Fruit fly (Drosophila melanogaster) whole organism, embryonic: Measurements from ENCODE around the gene CG1142.

ENCODE experiments used
- Aef1 ChIP-seq: fragments of 200-800 bp; sonication (Bioruptor generic); IDR thresholded peaks from 3 replicates; pipeline ENCODE4 v1.3.6; 2022; ENCODE audit warnings: missing biosample characterization, missing genetic modification characterization
- CG11456 ChIP-seq: fragments of 200-800 bp; sonication (Bioruptor generic); IDR thresholded peaks from 3 replicates; pipeline ENCODE4 v1.3.6; 2022; ENCODE audit warnings: missing biosample characterization, missing genetic modification characterization
- CG11723 ChIP-seq: fragments of 200-800 bp; sonication (Bioruptor generic); optimal IDR thresholded peaks from 2 replicates; lab custom pipeline; 2017; ENCODE audit warnings: missing biosample characterization, mild to moderate bottlenecking, missing genetic modification characterization
- CG12155 ChIP-seq: fragments of 200-800 bp; sonication (Bioruptor generic); optimal IDR thresholded peaks from 3 replicates; lab custom pipeline; 2016; ENCODE audit warnings: missing biosample characterization, missing genetic modification characterization
- CG13894 ChIP-seq: fragments of 200-800 bp; sonication (Bioruptor generic); optimal IDR thresholded peaks from 3 replicates; lab custom pipeline; 2018; ENCODE audit warnings: missing biosample characterization, mild to moderate bottlenecking, missing genetic modification characterization, moderate library complexity
- CG14050 ChIP-seq: fragments of 200-800 bp; sonication (Bioruptor generic); IDR thresholded peaks from 3 replicates; pipeline ENCODE4 v1.3.6; 2022; ENCODE audit warnings: missing biosample characterization, missing genetic modification characterization
- CG14860 ChIP-seq: fragments of 200-800 bp; sonication (Bioruptor generic); IDR thresholded peaks from 3 replicates; pipeline ENCODE4 v1.3.6; 2022; ENCODE audit warnings: missing biosample characterization, missing genetic modification characterization; ENCODE audit not compliant: partially characterized antibody
- CG16813 ChIP-seq: fragments of 200-800 bp; sonication (Bioruptor generic); IDR thresholded peaks from 3 replicates; pipeline ENCODE4 v1.3.6; 2022; ENCODE audit warnings: missing biosample characterization, missing genetic modification characterization; ENCODE audit not compliant: partially characterized antibody
- CG17568 ChIP-seq: fragments of 200-800 bp; sonication (Bioruptor generic); optimal IDR thresholded peaks from 2 replicates; lab custom pipeline; 2018; ENCODE audit warnings: missing biosample characterization, mild to moderate bottlenecking, missing genetic modification characterization, moderate library complexity
- CG2678 ChIP-seq: fragments of 200-800 bp; sonication (Bioruptor generic); optimal IDR thresholded peaks from 3 replicates; lab custom pipeline; 2019; ENCODE audit warnings: missing biosample characterization, mild to moderate bottlenecking, missing genetic modification characterization, moderate library complexity
- CG30403 ChIP-seq: fragments of 200-800 bp; sonication (Bioruptor generic); optimal IDR thresholded peaks from 3 replicates; lab custom pipeline; 2016; ENCODE audit warnings: missing biosample characterization, missing genetic modification characterization
- CG3065 ChIP-seq: fragments of 200-800 bp; sonication (Bioruptor generic); optimal IDR thresholded peaks from 2 replicates; lab custom pipeline; 2016; ENCODE audit warnings: missing biosample characterization, missing genetic modification characterization
- CG32767 ChIP-seq: fragments of 200-800 bp; sonication (Bioruptor generic); IDR thresholded peaks from 2 replicates; pipeline ENCODE4 v1.3.6; 2022; ENCODE audit warnings: missing biosample characterization, missing genetic modification characterization
- CG32772 ChIP-seq: fragments of 200-800 bp; sonication (Bioruptor generic); IDR thresholded peaks from 2 replicates; pipeline ENCODE4 v1.3.6; 2022; ENCODE audit warnings: missing biosample characterization, missing genetic modification characterization
- CG34376 ChIP-seq: fragments of 200-800 bp; sonication (Bioruptor generic); optimal IDR thresholded peaks from 2 replicates; lab custom pipeline; 2018; ENCODE audit warnings: missing biosample characterization, mild to moderate bottlenecking, missing genetic modification characterization
- CG4707 ChIP-seq: fragments of 200-800 bp; sonication (Bioruptor generic); optimal IDR thresholded peaks from 2 replicates; lab custom pipeline; 2018; ENCODE audit warnings: missing biosample characterization, mild to moderate bottlenecking, missing genetic modification characterization, moderate library complexity
- CG6254 ChIP-seq: fragments of 200-800 bp; sonication (Bioruptor generic); optimal IDR thresholded peaks from 3 replicates; lab custom pipeline; 2017; ENCODE audit warnings: mild to moderate bottlenecking, missing biosample characterization, missing genetic modification reagents, missing genetic modification characterization
- CG6689 ChIP-seq: fragments of 200-800 bp; sonication (Bioruptor generic); IDR thresholded peaks from 2 replicates; pipeline ENCODE4 v1.3.6; 2022; ENCODE audit warnings: missing biosample characterization, missing genetic modification characterization
- CG8478 ChIP-seq: fragments of >200 bp; optimal IDR thresholded peaks from 2 replicates; lab custom pipeline; 2018
- CG9727 ChIP-seq: fragments of 200-800 bp; sonication (Bioruptor generic); optimal IDR thresholded peaks from 3 replicates; lab custom pipeline; 2017; ENCODE audit warnings: missing biosample characterization, mild to moderate bottlenecking, missing genetic modification characterization
- CG9876 ChIP-seq: fragments of 200-800 bp; sonication (Bioruptor generic); optimal IDR thresholded peaks from 2 replicates; lab custom pipeline; 2016; ENCODE audit warnings: missing biosample characterization, missing genetic modification characterization
- CTCF ChIP-seq: fragments of 200-800 bp; sonication (Bioruptor generic); optimal IDR thresholded peaks from 2 replicates; lab custom pipeline; 2017; ENCODE audit warnings: missing biosample characterization, mild to moderate bottlenecking, missing genetic modification characterization, moderate library complexity
- Dp ChIP-seq: fragments of 200-800 bp; sonication (Bioruptor generic); optimal IDR thresholded peaks from 2 replicates; lab custom pipeline; 2018; ENCODE audit warnings: missing biosample characterization, mild to moderate bottlenecking, missing genetic modification characterization, moderate library complexity
- ERR ChIP-seq: fragments of 200-800 bp; sonication (Bioruptor generic); optimal IDR thresholded peaks from 2 replicates; lab custom pipeline; 2016; ENCODE audit warnings: missing biosample characterization, missing genetic modification characterization
- H2.0 ChIP-seq: fragments of 200-800 bp; sonication (Bioruptor generic); IDR thresholded peaks from 2 replicates; pipeline ENCODE4 v1.3.6; 2022; ENCODE audit warnings: missing biosample characterization, missing genetic modification characterization
- Lim3 ChIP-seq: fragments of 200-800 bp; sonication (Bioruptor generic); IDR thresholded peaks from 2 replicates; pipeline ENCODE4 v1.3.6; 2022; ENCODE audit warnings: missing biosample characterization, missing genetic modification characterization
- Mrtf ChIP-seq: fragments of 200-800 bp; sonication (Bioruptor generic); IDR thresholded peaks from 3 replicates; pipeline ENCODE4 v1.3.6; 2022; ENCODE audit warnings: missing biosample characterization, missing genetic modification characterization
- Nf-YC ChIP-seq: fragments of 200-800 bp; optimal IDR thresholded peaks from 3 replicates; lab custom pipeline; 2019; ENCODE audit warnings: missing biosample characterization, mild to moderate bottlenecking, missing genetic modification characterization, moderate library complexity
- Oli ChIP-seq: fragments of 200-800 bp; sonication (Bioruptor generic); optimal IDR thresholded peaks from 2 replicates; lab custom pipeline; 2018; ENCODE audit warnings: missing biosample characterization, mild to moderate bottlenecking, missing genetic modification characterization, moderate library complexity
- Pdp1 ChIP-seq, 2 experiments: fragments of 200-800 bp; sonication (Bioruptor generic); optimal IDR thresholded peaks; 3 replicates each; lab custom pipeline; 2016; ENCODE audit warnings: missing biosample characterization in 2 of 2, missing genetic modification characterization in 2 of 2, mild to moderate bottlenecking in 1 of 2, moderate library complexity in 1 of 2
- Sox100B ChIP-seq: fragments of 200-800 bp; sonication (Bioruptor generic); optimal IDR thresholded peaks from 3 replicates; lab custom pipeline; 2018; ENCODE audit warnings: missing biosample characterization, mild to moderate bottlenecking, missing genetic modification characterization
- Spps ChIP-seq: fragments of 200-800 bp; sonication (Bioruptor generic); optimal IDR thresholded peaks from 2 replicates; lab custom pipeline; 2018; ENCODE audit warnings: missing biosample characterization, mild to moderate bottlenecking, missing genetic modification characterization
- Trl ChIP-seq, 3 experiments: fragments of >200 bp in 2 of 3; fragments of 200-800 bp in 1 of 3; sonication (Bioruptor generic) in 1 of 3; optimal IDR thresholded peaks; 2 replicates in 1 of 3; 3 replicates in 2 of 3; lab custom pipeline; 2016 to 2017; ENCODE audit warnings: missing biosample characterization in 1 of 3, missing genetic modification characterization in 1 of 3
- YL-1 ChIP-seq: fragments of 200-800 bp; sonication (Bioruptor generic); optimal IDR thresholded peaks from 3 replicates; lab custom pipeline; 2017; ENCODE audit warnings: missing biosample characterization, mild to moderate bottlenecking, missing genetic modification characterization
- cad ChIP-seq: fragments of >200 bp; optimal IDR thresholded peaks from 2 replicates; lab custom pipeline; 2017; ENCODE audit warnings: missing biosample characterization, missing genetic modification characterization
- crp ChIP-seq, 2 experiments: fragments of 200-800 bp; sonication (Bioruptor generic); optimal IDR thresholded peaks; 2 replicates in 1 of 2; 3 replicates in 1 of 2; lab custom pipeline; 2017; ENCODE audit warnings: missing biosample characterization in 2 of 2, missing genetic modification characterization in 2 of 2, mild to moderate bottlenecking in 1 of 2, moderate library complexity in 1 of 2
- cwo ChIP-seq: fragments of 200-800 bp; sonication (Bioruptor generic); optimal IDR thresholded peaks from 3 replicates; lab custom pipeline; 2017; ENCODE audit warnings: missing biosample characterization, missing genetic modification characterization, mild to moderate bottlenecking, moderate library complexity, missing genetic modification reagents
- emc ChIP-seq: fragments of 200-800 bp; sonication (Bioruptor generic); optimal IDR thresholded peaks from 2 replicates; lab custom pipeline; 2016; ENCODE audit warnings: missing biosample characterization, missing genetic modification characterization
- eyg ChIP-seq: fragments of 200-800 bp; sonication (Bioruptor generic); optimal IDR thresholded peaks from 3 replicates; lab custom pipeline; 2016; ENCODE audit warnings: missing biosample characterization, missing genetic modification characterization
- fd102C ChIP-seq: fragments of 200-800 bp; sonication (Bioruptor generic); optimal IDR thresholded peaks from 2 replicates; lab custom pipeline; 2018; ENCODE audit warnings: missing biosample characterization, mild to moderate bottlenecking, missing genetic modification characterization, moderate library complexity
- gfzf ChIP-seq: fragments of 200-800 bp; sonication (Bioruptor generic); optimal IDR thresholded peaks from 2 replicates; lab custom pipeline; 2016; ENCODE audit warnings: missing biosample characterization, mild to moderate bottlenecking, missing genetic modification characterization, moderate library complexity
- hth ChIP-seq: fragments of >200 bp; optimal IDR thresholded peaks from 2 replicates; lab custom pipeline; 2017; ENCODE audit warnings: inconsistent platforms
- luna ChIP-seq: fragments of 200-800 bp; sonication (Bioruptor generic); optimal IDR thresholded peaks from 2 replicates; lab custom pipeline; 2016; ENCODE audit warnings: missing biosample characterization, missing genetic modification characterization
- odd ChIP-seq: fragments of 200-800 bp; sonication (Bioruptor generic); optimal IDR thresholded peaks from 2 replicates; lab custom pipeline; 2017; ENCODE audit warnings: missing biosample characterization, mild to moderate bottlenecking, missing genetic modification characterization
- p53 ChIP-seq: fragments of 200-800 bp; sonication (Bioruptor generic); optimal IDR thresholded peaks from 2 replicates; lab custom pipeline; 2016; ENCODE audit warnings: missing biosample characterization, missing genetic modification characterization
- pho ChIP-seq: fragments of 200-800 bp; sonication (Bioruptor generic); optimal IDR thresholded peaks from 2 replicates; lab custom pipeline; 2016; ENCODE audit warnings: missing biosample characterization, missing genetic modification characterization
- pita ChIP-seq: fragments of 200-800 bp; sonication (Bioruptor generic); optimal IDR thresholded peaks from 2 replicates; lab custom pipeline; 2017; ENCODE audit warnings: missing biosample characterization, mild to moderate bottlenecking, missing genetic modification characterization
- run ChIP-seq: fragments of 200-800 bp; sonication (Bioruptor generic); optimal IDR thresholded peaks from 3 replicates; lab custom pipeline; 2018; ENCODE audit warnings: missing biosample characterization, mild to moderate bottlenecking, missing genetic modification characterization
- sc ChIP-seq, 3 experiments: fragments of >200 bp in 2 of 3; fragments of 200-800 bp in 1 of 3; sonication (Bioruptor generic) in 1 of 3; optimal IDR thresholded peaks; 2 replicates in 2 of 3; 3 replicates in 1 of 3; lab custom pipeline; 2017; ENCODE audit warnings: mild to moderate bottlenecking in 1 of 3, missing biosample characterization in 1 of 3, missing genetic modification characterization in 1 of 3, missing genetic modification reagents in 1 of 3
- unc-4 ChIP-seq: fragments of 200-800 bp; sonication (Bioruptor generic); IDR thresholded peaks from 2 replicates; pipeline ENCODE4 v1.3.6; 2022; ENCODE audit warnings: missing biosample characterization, missing genetic modification characterization; ENCODE audit not compliant: partially characterized antibody
- wdn ChIP-seq: fragments of 200-800 bp; sonication (Bioruptor generic); IDR thresholded peaks from 2 replicates; pipeline ENCODE4 v1.3.6; 2022; ENCODE audit warnings: missing biosample characterization, missing genetic modification characterization
- z ChIP-seq: fragments of 200-800 bp; sonication (Bioruptor generic); IDR thresholded peaks from 3 replicates; pipeline ENCODE4 v1.3.6; 2022; ENCODE audit warnings: missing biosample characterization, missing genetic modification characterization

Gene CG1142

DNA sequence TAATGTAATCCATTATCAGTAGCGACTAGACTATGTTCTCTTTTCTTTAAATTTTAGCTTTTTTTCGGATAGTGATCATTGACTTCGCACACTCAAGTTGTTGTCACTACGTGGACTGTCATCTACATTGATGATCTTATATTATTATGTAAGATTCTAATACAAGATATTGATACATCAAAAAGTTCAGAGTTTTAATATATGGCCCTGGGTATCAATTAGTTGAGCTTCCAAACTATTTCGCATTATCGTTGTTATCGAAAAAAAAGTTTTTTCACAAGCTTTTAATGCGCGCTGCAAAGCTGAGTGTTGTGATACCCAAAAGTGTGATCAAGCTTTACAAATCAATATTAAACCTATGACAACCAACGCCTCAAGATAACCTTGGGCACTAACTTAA is 18.5 kb upstream of the CG1142 start (continued):
- TF ChIP-seq z (GFP tag; lab: Robert Waterston, UW) (no peak), cwo (GFP tag; lab: Kevin White, UChicago) (no peak), CG2678 (tag; lab: Kevin White, UChicago) (peak; percentile 32), crp (GFP tag; optimal IDR thresholded peaks at IDR 0.05; lab: Kevin White, UChicago) (no peak), Lim3 (no peak), CG32772 (GFP tag; lab: Robert Waterston, UW) (0 out of 2 replicates have a peak, but pooled peaks have one; percentile 15), unc-4 (GFP tag; lab: Robert Waterston, UW) (no peak), cad (GFP tag; lab: Kevin White, UChicago) (no peak), hth (lab: Kevin White, UChicago) (no peak), CG3065 (GFP tag; lab: Kevin White, UChicago) (no peak), ERR (peak; percentile 69), CG16813 (GFP tag; lab: Robert Waterston, UW) (peak; percentile 62), CG9727 (GFP tag; lab: Kevin White, UChicago) (peak; percentile 4), Spps (tag; lab: Kevin White, UChicago) (no peak), Nf-YC (tag; lab: Kevin White, UChicago) (no peak), CG8478 (lab: Kevin White, UChicago) (no peak), wdn (GFP tag; lab: Robert Waterston, UW) (no peak), CG32767 (GFP tag; lab: Robert Waterston, UW) (no peak), emc (no peak), run (tag; lab: Kevin White, UChicago) (no peak), Mrtf (GFP tag; lab: Robert Waterston, UW) (no peak), gfzf (peak; percentile 6), CG14860 (GFP tag; lab: Robert Waterston, UW) (peak; percentile 79), CTCF (no peak), Dp (GFP tag; lab: Kevin White, UChicago) (no peak), CG6254 (GFP tag; lab: Kevin White, UChicago) (no peak), Pdp1 (GFP tag; optimal IDR thresholded peaks at IDR 0.05; lab: Kevin White, UChicago) (peak; percentile 41 to 52), pita (GFP tag; lab: Kevin White, UChicago) (no peak), odd (no peak), YL-1 (no peak), p53 (no peak), Trl (optimal IDR thresholded peaks at IDR 0.05; lab: Kevin White, UChicago) (no peak), Trl (GFP tag; optimal IDR thresholded peaks at IDR 0.05; lab: Kevin White, UChicago) (no peak), CG11723 (GFP tag; lab: Kevin White, UChicago) (no peak), CG11456 (no peak), CG6689 (GFP tag; lab: Robert Waterston, UW) (no peak), pho (GFP tag; lab: Kevin White, UChicago) (no peak), fd102C (no peak), Oli (tag; lab: Kevin White, UChicago) (peak; percentile 33), CG9876 (GFP tag; lab: Kevin White, UChicago) (no peak), CG13894 (tag; lab: Kevin White, UChicago) (peak; percentile 5), H2.0 (no peak), eyg (no peak), CG12155 (GFP tag; lab: Kevin White, UChicago) (no peak), luna (GFP tag; lab: Kevin White, UChicago) (no peak), sc (optimal IDR thresholded peaks at IDR 0.05; lab: Kevin White, UChicago) (no peak), sc (GFP tag; optimal IDR thresholded peaks at IDR 0.05; lab: Kevin White, UChicago) (no peak), CG30403 (GFP tag; lab: Kevin White, UChicago) (peak; percentile 48), CG17568 (GFP tag; lab: Kevin White, UChicago) (no peak), Sox100B (GFP tag; lab: Kevin White, UChicago) (no peak), CG14050 (GFP tag; lab: Robert Waterston, UW) (no peak), CG4707 (no peak), Aef1 (GFP tag; lab: Robert Waterston, UW) (no peak), CG34376 (no peak)
